Worm (Caenorhabditis elegans) whole organism, L4 larva: ENCODE measurements around the gene C50H2.7.

Experiments
- T26A8.4 ChIP-seq: fragments of 200-800 bp; sonication (Bioruptor generic); IDR thresholded peaks from 2 replicates; pipeline ENCODE4 v1.3.6; 2022; ENCODE audit warnings: missing genetic modification characterization, missing compliant biosample characterization
- egl-27 ChIP-seq: sonication (generic microtip); optimal IDR thresholded peaks from 3 replicates; lab custom pipeline; 2017; ENCODE audit warnings: missing biosample characterization, missing genetic modification reagents, missing genetic modification characterization
- fos-1 ChIP-seq: fragments of 150-350 bp; optimal IDR thresholded peaks from 2 replicates; lab custom pipeline; 2014; ENCODE audit warnings: missing biosample characterization, missing genetic modification characterization
- lin-15B ChIP-seq: fragments of 150-350 bp; sonication (generic microtip); optimal IDR thresholded peaks from 3 replicates; lab custom pipeline; 2014; ENCODE audit warnings: missing biosample characterization, missing genetic modification characterization
- lsy-2 ChIP-seq, 2 experiments: fragments of 150-350 bp in 1 of 2; sonication (generic microtip) in 1 of 2; optimal IDR thresholded peaks; 2 replicates each; lab custom pipeline; 2014 to 2017; ENCODE audit warnings: missing biosample characterization in 2 of 2, missing genetic modification characterization in 2 of 2
- nhr-11 ChIP-seq: fragments of 150-350 bp; optimal IDR thresholded peaks from 2 replicates; lab custom pipeline; 2014; ENCODE audit warnings: missing biosample characterization, missing genetic modification characterization
- pqm-1 ChIP-seq: sonication (generic microtip); optimal IDR thresholded peaks from 2 replicates; lab custom pipeline; 2017; ENCODE audit warnings: missing biosample characterization, missing genetic modification characterization
- saeg-2 ChIP-seq: fragments of 200-800 bp; sonication (Bioruptor generic); IDR thresholded peaks from 2 replicates; pipeline ENCODE4 v1.3.6; 2022; ENCODE audit warnings: missing genetic modification reagents, missing genetic modification characterization, missing compliant biosample characterization
- skn-1 ChIP-seq: fragments of 150-350 bp; optimal IDR thresholded peaks from 2 replicates; lab custom pipeline; 2014; ENCODE audit warnings: missing biosample characterization, missing genetic modification characterization
- unc-62 ChIP-seq, 3 experiments: fragments of 150-350 bp in 1 of 3; sonication (generic microtip); optimal IDR thresholded peaks in 2 of 3; peaks in 1 of 3; 1 replicate in 1 of 3; 2 replicates in 2 of 3; lab custom pipeline; 2014 to 2017; ENCODE audit warnings: missing biosample characterization in 3 of 3, missing genetic modification characterization in 3 of 3, missing genetic modification reagents in 3 of 3, missing genotype in 1 of 3
- zfp-3 ChIP-seq: fragments of 200-800 bp; sonication (Bioruptor generic); conservative IDR thresholded peaks from 2 replicates; pipeline ENCODE4 v1.3.6; 2022; ENCODE audit warnings: missing genetic modification reagents, missing genetic modification characterization, missing compliant biosample characterization

ce11 chrV:9930612-9931065 is 8.1 kb downstream of the C50H2.7 start, which contains the start of the genes rmh-2 and suds-3:
- no peak for TF ChIP-seq zfp-3
- TF ChIP-seq lin-15B (tag; lab: Kevin White, UChicago), result no peak
- no peak for TF ChIP-seq fos-1 (tag; lab: Kevin White, UChicago)
- TF ChIP-seq skn-1 (tag; lab: Kevin White, UChicago), result no peak
- TF ChIP-seq egl-27 (tag; lab: Kevin White, UChicago), result no peak
- TF ChIP-seq saeg-2, result no peak
- TF ChIP-seq pqm-1 (tag; lab: Kevin White, UChicago), result no peak
- TF ChIP-seq lsy-2 (tag; optimal IDR thresholded peaks at IDR 0.05; lab: Kevin White, UChicago), result no peak
- no peak for TF ChIP-seq nhr-11 (tag; lab: Kevin White, UChicago)
- TF ChIP-seq T26A8.4 (GFP tag; lab: Robert Waterston, UW), result no peak
- no peak for TF ChIP-seq unc-62 (GFP tag; optimal IDR thresholded peaks at IDR 0.05 in 1 of 2; lab: Kevin White, UChicago)
- TF ChIP-seq unc-62 (tag; optimal IDR thresholded peaks at IDR 0.05; lab: Kevin White, UChicago), result no peak
